Fruit fly (Drosophila melanogaster) whole organism, embryonic: ENCODE data around the gene CG42591.

Experiments used
- Ada2b ChIP-seq: fragments of 200-800 bp; sonication (Bioruptor generic); IDR thresholded peaks from 2 replicates; pipeline ENCODE4 v1.3.6; 2022; ENCODE audit warnings: missing biosample characterization, missing genetic modification characterization
- CG11456 ChIP-seq: fragments of 200-800 bp; sonication (Bioruptor generic); IDR thresholded peaks from 3 replicates; pipeline ENCODE4 v1.3.6; 2022; ENCODE audit warnings: missing biosample characterization, missing genetic modification characterization
- CG11504 ChIP-seq: fragments of 200-800 bp; sonication (Bioruptor generic); optimal IDR thresholded peaks from 3 replicates; lab custom pipeline; 2019; ENCODE audit warnings: missing biosample characterization, mild to moderate bottlenecking, missing genetic modification characterization, moderate library complexity
- CG13296 ChIP-seq: fragments of 200-800 bp; sonication (Bioruptor generic); optimal IDR thresholded peaks from 3 replicates; lab custom pipeline; 2018; ENCODE audit warnings: missing biosample characterization, mild to moderate bottlenecking, missing genetic modification characterization
- CG13894 ChIP-seq: fragments of 200-800 bp; sonication (Bioruptor generic); optimal IDR thresholded peaks from 3 replicates; lab custom pipeline; 2018; ENCODE audit warnings: missing biosample characterization, mild to moderate bottlenecking, missing genetic modification characterization, moderate library complexity
- CG16813 ChIP-seq: fragments of 200-800 bp; sonication (Bioruptor generic); IDR thresholded peaks from 3 replicates; pipeline ENCODE4 v1.3.6; 2022; ENCODE audit warnings: missing biosample characterization, missing genetic modification characterization; ENCODE audit not compliant: partially characterized antibody
- CG17328 ChIP-seq: fragments of 200-800 bp; sonication (Bioruptor generic); IDR thresholded peaks from 2 replicates; pipeline ENCODE4 v1.3.6; 2022; ENCODE audit warnings: missing biosample characterization, missing genetic modification characterization
- CG17568 ChIP-seq: fragments of 200-800 bp; sonication (Bioruptor generic); optimal IDR thresholded peaks from 2 replicates; lab custom pipeline; 2018; ENCODE audit warnings: missing biosample characterization, mild to moderate bottlenecking, missing genetic modification characterization, moderate library complexity
- CG18262 ChIP-seq: fragments of 200-800 bp; optimal IDR thresholded peaks from 3 replicates; lab custom pipeline; 2019; ENCODE audit warnings: missing biosample characterization, mild to moderate bottlenecking, missing genetic modification characterization, moderate library complexity
- CG3281 ChIP-seq: fragments of 200-800 bp; sonication (Bioruptor generic); optimal IDR thresholded peaks from 3 replicates; lab custom pipeline; 2017; ENCODE audit warnings: missing biosample characterization, mild to moderate bottlenecking, missing genetic modification characterization
- CG3407 ChIP-seq: fragments of 200-800 bp; sonication (Bioruptor generic); optimal IDR thresholded peaks from 2 replicates; lab custom pipeline; 2018; ENCODE audit warnings: missing biosample characterization, mild to moderate bottlenecking, missing genetic modification characterization
- CG3847 ChIP-seq: fragments of 200-800 bp; sonication (Bioruptor generic); IDR thresholded peaks from 2 replicates; pipeline ENCODE4 v1.3.6; 2022; ENCODE audit warnings: missing biosample characterization, missing genetic modification characterization
- CG7928 ChIP-seq: fragments of 200-800 bp; sonication (Bioruptor generic); optimal IDR thresholded peaks from 2 replicates; lab custom pipeline; 2017; ENCODE audit warnings: missing biosample characterization, mild to moderate bottlenecking, missing genetic modification characterization
- CG7963 ChIP-seq: fragments of 200-800 bp; sonication (Bioruptor generic); IDR thresholded peaks from 3 replicates; pipeline ENCODE4 v1.3.6; 2022; ENCODE audit warnings: missing biosample characterization, missing genetic modification characterization; ENCODE audit not compliant: partially characterized antibody
- CG8290 ChIP-seq, 3 experiments: fragments of 200-800 bp; sonication (Bioruptor generic); optimal IDR thresholded peaks; 2 replicates each; lab custom pipeline; 2016 to 2019; ENCODE audit warnings: missing biosample characterization in 3 of 3, missing genetic modification characterization in 3 of 3, mild to moderate bottlenecking in 2 of 3, moderate library complexity in 1 of 3
- CG9609 ChIP-seq: fragments of 200-800 bp; sonication (Bioruptor generic); optimal IDR thresholded peaks from 3 replicates; lab custom pipeline; 2016; ENCODE audit warnings: missing biosample characterization, missing genetic modification characterization
- CG9876 ChIP-seq: fragments of 200-800 bp; sonication (Bioruptor generic); optimal IDR thresholded peaks from 2 replicates; lab custom pipeline; 2016; ENCODE audit warnings: missing biosample characterization, missing genetic modification characterization
- Dp ChIP-seq: fragments of 200-800 bp; sonication (Bioruptor generic); optimal IDR thresholded peaks from 2 replicates; lab custom pipeline; 2018; ENCODE audit warnings: missing biosample characterization, mild to moderate bottlenecking, missing genetic modification characterization, moderate library complexity
- Drgx ChIP-seq: fragments of 200-800 bp; sonication (Bioruptor generic); IDR thresholded peaks from 2 replicates; pipeline ENCODE4 v1.3.6; 2022; ENCODE audit warnings: missing biosample characterization, missing genetic modification characterization
- Ets97D ChIP-seq: fragments of 200-800 bp; sonication (Bioruptor generic); optimal IDR thresholded peaks from 3 replicates; lab custom pipeline; 2016; ENCODE audit warnings: missing biosample characterization, missing genetic modification characterization
- Fer2 ChIP-seq: fragments of 200-800 bp; sonication (Bioruptor generic); optimal IDR thresholded peaks from 2 replicates; lab custom pipeline; 2018; ENCODE audit warnings: missing biosample characterization, mild to moderate bottlenecking, missing genetic modification characterization, moderate library complexity
- H2.0 ChIP-seq: fragments of 200-800 bp; sonication (Bioruptor generic); IDR thresholded peaks from 2 replicates; pipeline ENCODE4 v1.3.6; 2022; ENCODE audit warnings: missing biosample characterization, missing genetic modification characterization
- HLH3B ChIP-seq: fragments of 200-800 bp; sonication (Bioruptor generic); IDR thresholded peaks from 2 replicates; pipeline ENCODE4 v1.3.6; 2022; ENCODE audit warnings: missing biosample characterization, missing genetic modification characterization
- Hand ChIP-seq: fragments of 200-800 bp; sonication (Bioruptor generic); optimal IDR thresholded peaks from 2 replicates; lab custom pipeline; 2017; ENCODE audit warnings: mild to moderate bottlenecking, missing biosample characterization, missing genetic modification reagents, missing genetic modification characterization
- Hey ChIP-seq: fragments of 200-800 bp; sonication (Bioruptor generic); optimal IDR thresholded peaks from 3 replicates; lab custom pipeline; 2018; ENCODE audit warnings: missing biosample characterization, mild to moderate bottlenecking, missing genetic modification characterization
- Lim3 ChIP-seq: fragments of 200-800 bp; sonication (Bioruptor generic); IDR thresholded peaks from 2 replicates; pipeline ENCODE4 v1.3.6; 2022; ENCODE audit warnings: missing biosample characterization, missing genetic modification characterization
- NC2α ChIP-seq: fragments of 200-800 bp; sonication (Bioruptor generic); optimal IDR thresholded peaks from 2 replicates; lab custom pipeline; 2016; ENCODE audit warnings: missing biosample characterization, missing genetic modification characterization
- PHDP ChIP-seq: fragments of 200-800 bp; sonication (Bioruptor generic); optimal IDR thresholded peaks from 3 replicates; lab custom pipeline; 2018; ENCODE audit warnings: missing biosample characterization, mild to moderate bottlenecking, missing genetic modification characterization, moderate library complexity
- Sry-δ ChIP-seq: fragments of 200-800 bp; sonication (Bioruptor generic); optimal IDR thresholded peaks from 2 replicates; lab custom pipeline; 2016; ENCODE audit warnings: missing biosample characterization, missing genetic modification characterization
- az2 ChIP-seq: fragments of 200-800 bp; sonication (Bioruptor generic); optimal IDR thresholded peaks from 3 replicates; lab custom pipeline; 2016; ENCODE audit warnings: missing biosample characterization, missing genetic modification characterization
- caup ChIP-seq: fragments of 200-800 bp; sonication (Bioruptor generic); optimal IDR thresholded peaks from 3 replicates; lab custom pipeline; 2017; ENCODE audit warnings: missing biosample characterization, mild to moderate bottlenecking, missing genetic modification characterization, moderate library complexity; ENCODE audit not compliant: severe bottlenecking
- chinmo ChIP-seq: fragments of 200-800 bp; sonication (Bioruptor generic); IDR thresholded peaks from 4 replicates; pipeline ENCODE4 v1.3.6; 2022; ENCODE audit warnings: missing biosample characterization, missing genetic modification characterization; ENCODE audit not compliant: partially characterized antibody
- chm ChIP-seq: fragments of 200-800 bp; sonication (Bioruptor generic); IDR thresholded peaks from 2 replicates; pipeline ENCODE4 v1.3.6; 2022; ENCODE audit warnings: missing biosample characterization, missing genetic modification characterization
- corto ChIP-seq: fragments of 200-800 bp; sonication (Bioruptor generic); optimal IDR thresholded peaks from 2 replicates; lab custom pipeline; 2016; ENCODE audit warnings: missing biosample characterization, mild to moderate bottlenecking, missing genetic modification characterization, moderate library complexity
- crol ChIP-seq: fragments of 200-800 bp; sonication (Bioruptor generic); IDR thresholded peaks from 2 replicates; pipeline ENCODE4 v1.3.6; 2022; ENCODE audit warnings: missing biosample characterization, missing genetic modification characterization
- dan ChIP-seq: fragments of 200-800 bp; sonication (Bioruptor generic); IDR thresholded peaks from 2 replicates; pipeline ENCODE4 v1.3.6; 2022; ENCODE audit warnings: missing biosample characterization, missing genetic modification characterization
- fd96Cb ChIP-seq: fragments of 200-800 bp; sonication (Bioruptor generic); optimal IDR thresholded peaks from 2 replicates; lab custom pipeline; 2018; ENCODE audit warnings: missing biosample characterization, mild to moderate bottlenecking, missing genetic modification characterization, moderate library complexity
- gt ChIP-seq: fragments of 200-800 bp; sonication (Bioruptor generic); IDR thresholded peaks from 2 replicates; pipeline ENCODE4 v1.3.6; 2022; ENCODE audit warnings: missing biosample characterization, missing genetic modification characterization
- hth ChIP-seq: fragments of >200 bp; optimal IDR thresholded peaks from 2 replicates; lab custom pipeline; 2017; ENCODE audit warnings: inconsistent platforms
- pan ChIP-seq, 4 experiments: fragments of >200 bp in 3 of 4; fragments of 200-800 bp in 1 of 4; sonication (Bioruptor generic) in 1 of 4; optimal IDR thresholded peaks in 3 of 4; IDR thresholded peaks in 1 of 4; 2 replicates each; pipeline versions ENCODE4 v1.3.6 to Lab custom; 2017 to 2022; ENCODE audit warnings: missing biosample characterization in 2 of 4, missing genetic modification characterization in 2 of 4, mixed read lengths in 1 of 4
- peb ChIP-seq: fragments of 200-800 bp; sonication (Bioruptor generic); IDR thresholded peaks from 2 replicates; pipeline ENCODE4 v1.3.6; 2022; ENCODE audit warnings: missing biosample characterization, missing genetic modification characterization
- pzg ChIP-seq: fragments of 200-800 bp; sonication (Bioruptor generic); optimal IDR thresholded peaks from 3 replicates; lab custom pipeline; 2018; ENCODE audit warnings: missing biosample characterization, mild to moderate bottlenecking, missing genetic modification characterization, moderate library complexity
- ro ChIP-seq: fragments of 200-800 bp; sonication (Bioruptor generic); IDR thresholded peaks from 2 replicates; pipeline ENCODE4 v1.3.6; 2022; ENCODE audit warnings: missing biosample characterization, missing genetic modification characterization
- stc ChIP-seq: fragments of 200-800 bp; sonication (Bioruptor generic); IDR thresholded peaks from 2 replicates; pipeline ENCODE4 v1.3.6; 2022; ENCODE audit warnings: missing biosample characterization, missing genetic modification characterization
- sug ChIP-seq: fragments of 200-800 bp; optimal IDR thresholded peaks from 2 replicates; lab custom pipeline; 2019; ENCODE audit warnings: missing biosample characterization, mild to moderate bottlenecking, missing genetic modification characterization, moderate library complexity
- tgo ChIP-seq: fragments of 200-800 bp; sonication (Bioruptor generic); IDR thresholded peaks from 3 replicates; pipeline ENCODE4 v1.3.6; 2022; ENCODE audit warnings: missing biosample characterization, missing genetic modification characterization
- tio ChIP-seq: fragments of 200-800 bp; sonication (Bioruptor generic); optimal IDR thresholded peaks from 2 replicates; lab custom pipeline; 2017; ENCODE audit warnings: missing biosample characterization, missing genetic modification characterization, inconsistent platforms
- tll ChIP-seq, 2 experiments: fragments of 200-800 bp in 1 of 2; fragments of >200 bp in 1 of 2; sonication (Bioruptor generic) in 1 of 2; optimal IDR thresholded peaks; 2 replicates each; lab custom pipeline; 2017 to 2019; ENCODE audit warnings: missing biosample characterization in 2 of 2, missing genetic modification characterization in 2 of 2, mild to moderate bottlenecking in 1 of 2, moderate library complexity in 1 of 2
- trh ChIP-seq: fragments of 200-800 bp; sonication (Bioruptor generic); optimal IDR thresholded peaks from 2 replicates; lab custom pipeline; 2016; ENCODE audit warnings: missing biosample characterization, missing genetic modification characterization

CG42591 gene

dm6 chr3L:8096106-8096558 lies 26.4 kb upstream of the CG42591 start (continued):
- TF ChIP-seq Lim3 (GFP tag; lab: Robert Waterston, UW) (peak; percentile 71), sug (tag; lab: Kevin White, UChicago) (peak; percentile 96), crol (GFP tag; lab: Robert Waterston, UW) (peak; percentile 40; the same call in 1 of the 2 replicates), CG3281 (GFP tag; lab: Kevin White, UChicago) (peak; percentile 97), Sry-δ (GFP tag; lab: Kevin White, UChicago) (peak; percentile 28), NC2α (GFP tag; lab: Kevin White, UChicago) (no peak), pan (optimal IDR thresholded peaks at IDR 0.05; lab: Kevin White, UChicago) (no peak), pan (GFP tag; optimal IDR thresholded peaks at IDR 0.05 in 1 of 2, IDR thresholded peaks at IDR 0.05 in 1 of 2) (peak in 1 of 2 experiments; percentile 94), CG11456 (GFP tag; lab: Robert Waterston, UW) (peak; percentile 95), CG7928 (GFP tag; lab: Kevin White, UChicago) (peak; percentile 79), CG16813 (GFP tag; lab: Robert Waterston, UW) (no peak), stc (peak; percentile 94), hth (lab: Kevin White, UChicago) (no peak), gt (GFP tag; lab: Robert Waterston, UW) (0 out of 2 replicates have a peak, but pooled peaks have one; percentile 47), tll (GFP tag; optimal IDR thresholded peaks at IDR 0.05; lab: Kevin White, UChicago) (no peak), chinmo (no peak), CG17568 (GFP tag; lab: Kevin White, UChicago) (peak; percentile 89), CG3407 (GFP tag; lab: Kevin White, UChicago) (peak; percentile 80), peb (GFP tag; lab: Robert Waterston, UW) (peak; percentile 79), tio (GFP tag; lab: Kevin White, UChicago) (peak; percentile 95), ro (GFP tag; lab: Robert Waterston, UW) (peak; percentile 77), CG18262 (tag; lab: Kevin White, UChicago) (peak; percentile 85), pzg (peak; percentile 7), trh (GFP tag; lab: Kevin White, UChicago) (peak; percentile 71), Hey (tag; lab: Kevin White, UChicago) (peak; percentile 67), CG8290 (GFP tag; optimal IDR thresholded peaks at IDR 0.05; lab: Kevin White, UChicago) (peak; percentile 61), CG8290 (tag; optimal IDR thresholded peaks at IDR 0.05; lab: Kevin White, UChicago) (peak in 1 of 2 experiments; percentile 74), H2.0 (GFP tag; lab: Robert Waterston, UW) (peak; percentile 90), PHDP (peak; percentile 97), caup (peak; percentile 98), Ada2b (GFP tag; lab: Robert Waterston, UW) (peak; percentile 94), Ets97D (GFP tag; lab: Kevin White, UChicago) (peak; percentile 53), Dp (GFP tag; lab: Kevin White, UChicago) (peak; percentile 14), tgo (GFP tag; lab: Robert Waterston, UW) (peak; percentile 95), CG3847 (peak; percentile 98), CG9876 (GFP tag; lab: Kevin White, UChicago) (peak; percentile 82), CG9609 (peak; percentile 74), chm (GFP tag; lab: Robert Waterston, UW) (peak; percentile 78; the same call in 1 of the 2 replicates), CG11504 (tag; lab: Kevin White, UChicago) (peak; percentile 95), Fer2 (tag; lab: Kevin White, UChicago) (peak; percentile 90), corto (peak; percentile 79), CG13296 (GFP tag; lab: Kevin White, UChicago) (peak; percentile 97), CG7963 (no peak), fd96Cb (peak; percentile 80), CG17328 (peak; percentile 84), Hand (GFP tag; lab: Kevin White, UChicago) (peak; percentile 97), HLH3B (GFP tag; lab: Robert Waterston, UW) (peak; percentile 84), dan (no peak), CG13894 (peak; percentile 97), az2 (GFP tag; lab: Kevin White, UChicago) (peak; percentile 93), Drgx (GFP tag; lab: Robert Waterston, UW) (peak; percentile 97)
